Worm (Caenorhabditis elegans) whole organism, late embryonic: ENCODE measurements around the gene srg-45.

Experiments
- C08G9.2 ChIP-seq: sonication (generic microtip); optimal IDR thresholded peaks from 2 replicates; lab custom pipeline; 2016; ENCODE audit warnings: mild to moderate bottlenecking, missing genetic modification characterization, moderate library complexity, missing compliant biosample characterization
- ahr-1 ChIP-seq: sonication (generic microtip); optimal IDR thresholded peaks from 2 replicates; lab custom pipeline; 2016; ENCODE audit warnings: missing genetic modification characterization, missing compliant biosample characterization
- ama-1 ChIP-seq: fragments of 150-350 bp; optimal IDR thresholded peaks from 2 replicates; lab custom pipeline; 2014
- ceh-14 ChIP-seq: sonication (generic microtip); optimal IDR thresholded peaks from 2 replicates; lab custom pipeline; 2016; ENCODE audit warnings: missing genotype, missing genetic modification characterization, missing compliant biosample characterization
- ceh-19 ChIP-seq: fragments of 200-800 bp; sonication (Bioruptor generic); optimal IDR thresholded peaks from 2 replicates; lab custom pipeline; 2018; ENCODE audit warnings: mild to moderate bottlenecking, missing genetic modification characterization, missing compliant biosample characterization
- ceh-2 ChIP-seq: sonication (generic microtip); optimal IDR thresholded peaks from 2 replicates; lab custom pipeline; 2016; ENCODE audit warnings: missing genotype, missing genetic modification characterization, missing compliant biosample characterization
- ceh-22 ChIP-seq: sonication (generic microtip); optimal IDR thresholded peaks from 2 replicates; lab custom pipeline; 2017; ENCODE audit warnings: missing biosample characterization, missing genetic modification characterization
- ceh-31 ChIP-seq: sonication (generic microtip); optimal IDR thresholded peaks from 2 replicates; lab custom pipeline; 2016; ENCODE audit warnings: missing genetic modification characterization, missing compliant biosample characterization
- ceh-45 ChIP-seq: fragments of 200-800 bp; sonication (Bioruptor generic); IDR thresholded peaks from 2 replicates; pipeline ENCODE4 v1.3.6; 2022; ENCODE audit warnings: missing genetic modification reagents, missing genetic modification characterization, missing compliant biosample characterization
- ceh-48 ChIP-seq: sonication (generic microtip); optimal IDR thresholded peaks from 2 replicates; lab custom pipeline; 2016; ENCODE audit warnings: missing genetic modification characterization, inconsistent platforms, missing compliant biosample characterization
- ceh-6 ChIP-seq: fragments of 200-800 bp; sonication (Bioruptor generic); optimal IDR thresholded peaks from 2 replicates; lab custom pipeline; 2018; ENCODE audit warnings: mild to moderate bottlenecking, missing genetic modification characterization, missing compliant biosample characterization
- ceh-9 ChIP-seq: sonication (generic microtip); optimal IDR thresholded peaks from 2 replicates; lab custom pipeline; 2016; ENCODE audit warnings: mild to moderate bottlenecking, missing genetic modification characterization, inconsistent platforms, missing compliant biosample characterization
- ets-4 ChIP-seq: sonication (generic microtip); optimal IDR thresholded peaks from 2 replicates; lab custom pipeline; 2016; ENCODE audit warnings: missing genetic modification characterization, missing compliant biosample characterization
- eyg-1 ChIP-seq: sonication (generic microtip); optimal IDR thresholded peaks from 2 replicates; lab custom pipeline; 2016; ENCODE audit warnings: missing genotype, missing genetic modification characterization, missing compliant biosample characterization
- fkh-10 ChIP-seq: fragments of 150-350 bp; optimal IDR thresholded peaks from 2 replicates; lab custom pipeline; 2014; ENCODE audit warnings: missing biosample characterization, missing genetic modification reagents, missing genetic modification characterization
- gmeb-2 ChIP-seq: sonication (generic microtip); optimal IDR thresholded peaks from 2 replicates; lab custom pipeline; 2016; ENCODE audit warnings: missing genetic modification characterization, inconsistent platforms, missing compliant biosample characterization
- hlh-13 ChIP-seq: fragments of 200-800 bp; sonication (Bioruptor generic); optimal IDR thresholded peaks from 2 replicates; lab custom pipeline; 2018; ENCODE audit warnings: mild to moderate bottlenecking, missing genetic modification characterization, missing compliant biosample characterization
- hlh-6 ChIP-seq: sonication (generic microtip); optimal IDR thresholded peaks from 2 replicates; lab custom pipeline; 2016; ENCODE audit warnings: missing genotype, missing genetic modification characterization, missing compliant biosample characterization
- hlh-8 ChIP-seq: sonication (generic microtip); optimal IDR thresholded peaks from 2 replicates; lab custom pipeline; 2016; ENCODE audit warnings: missing genotype, missing genetic modification characterization, missing compliant biosample characterization
- lim-6 ChIP-seq: sonication (generic microtip); optimal IDR thresholded peaks from 2 replicates; lab custom pipeline; 2016; ENCODE audit warnings: missing genetic modification characterization, missing compliant biosample characterization
- lin-11 ChIP-seq: fragments of 200-800 bp; sonication (Bioruptor generic); optimal IDR thresholded peaks from 2 replicates; lab custom pipeline; 2018; ENCODE audit warnings: mild to moderate bottlenecking, missing genetic modification characterization, missing compliant biosample characterization
- madf-2 ChIP-seq: sonication (generic microtip); optimal IDR thresholded peaks from 2 replicates; lab custom pipeline; 2017; ENCODE audit warnings: missing genetic modification characterization, missing compliant biosample characterization
- nhr-11 ChIP-seq: fragments of 150-350 bp; optimal IDR thresholded peaks from 2 replicates; lab custom pipeline; 2014; ENCODE audit warnings: missing biosample characterization, missing genetic modification characterization
- pag-3 ChIP-seq: sonication (generic microtip); optimal IDR thresholded peaks from 2 replicates; lab custom pipeline; 2016; ENCODE audit warnings: missing compliant biosample characterization, missing genetic modification characterization, borderline replicate concordance
- pat-9 ChIP-seq: fragments of 200-800 bp; sonication (Bioruptor generic); optimal IDR thresholded peaks from 2 replicates; lab custom pipeline; 2018; ENCODE audit warnings: mild to moderate bottlenecking, missing genetic modification characterization, moderate library complexity, missing compliant biosample characterization
- pax-1 ChIP-seq: fragments of 150-350 bp; optimal IDR thresholded peaks from 2 replicates; lab custom pipeline; 2014; ENCODE audit warnings: missing biosample characterization, missing genetic modification characterization
- rnt-1 ChIP-seq: sonication (generic microtip); optimal IDR thresholded peaks from 2 replicates; lab custom pipeline; 2016; ENCODE audit warnings: missing genetic modification characterization, missing compliant biosample characterization
- sdc-2 ChIP-seq: sonication (generic microtip); optimal IDR thresholded peaks from 2 replicates; lab custom pipeline; 2016; ENCODE audit warnings: missing genotype, missing genetic modification characterization, missing compliant biosample characterization
- sox-2 ChIP-seq: fragments of 200-800 bp; sonication (Bioruptor generic); IDR thresholded peaks from 2 replicates; pipeline ENCODE4 v1.3.6; 2022; ENCODE audit warnings: missing genetic modification reagents, missing genetic modification characterization, missing compliant biosample characterization
- tbx-2 ChIP-seq: sonication (generic microtip); optimal IDR thresholded peaks from 2 replicates; lab custom pipeline; 2016; ENCODE audit warnings: missing genetic modification characterization, missing compliant biosample characterization
- tbx-7 ChIP-seq: sonication (generic microtip); optimal IDR thresholded peaks from 2 replicates; lab custom pipeline; 2016; ENCODE audit warnings: missing genotype, missing genetic modification characterization, missing compliant biosample characterization
- unc-42 ChIP-seq: sonication (generic microtip); optimal IDR thresholded peaks from 2 replicates; lab custom pipeline; 2016; ENCODE audit warnings: missing genotype, missing genetic modification characterization, missing compliant biosample characterization
- unc-55 ChIP-seq: sonication (generic microtip); optimal IDR thresholded peaks from 2 replicates; lab custom pipeline; 2017; ENCODE audit warnings: missing biosample characterization, missing genetic modification reagents, missing genetic modification characterization
- unc-86 ChIP-seq: sonication (generic microtip); optimal IDR thresholded peaks from 2 replicates; lab custom pipeline; 2016; ENCODE audit warnings: missing genetic modification characterization, missing compliant biosample characterization
- zip-5 ChIP-seq: sonication (generic microtip); optimal IDR thresholded peaks from 2 replicates; lab custom pipeline; 2016; ENCODE audit warnings: missing genetic modification characterization, missing compliant biosample characterization
- ztf-16 ChIP-seq: sonication (generic microtip); optimal IDR thresholded peaks from 2 replicates; lab custom pipeline; 2017; ENCODE audit warnings: missing genetic modification characterization, missing compliant biosample characterization

Gene srg-45

ce11 chrV:12296122-12296521 lies 11.2 kb upstream of the srg-45 start:
- TF ChIP-seq tbx-7 (tag; lab: Kevin White, UChicago), result no peak
- TF ChIP-seq ceh-45 (GFP tag; lab: Robert Waterston, UW), result no peak
- TF ChIP-seq hlh-6 (tag; lab: Kevin White, UChicago), result no peak
- no peak for TF ChIP-seq unc-55 (GFP tag; lab: Kevin White, UChicago)
- TF ChIP-seq pat-9 (tag; lab: Kevin White, UChicago), result no peak
- no peak for TF ChIP-seq ceh-9 (tag; lab: Kevin White, UChicago)
- TF ChIP-seq zip-5 (tag; lab: Kevin White, UChicago), result no peak
- no peak for TF ChIP-seq ets-4
- no peak for TF ChIP-seq sdc-2 (tag; lab: Kevin White, UChicago)
- no peak for TF ChIP-seq ceh-31 (tag; lab: Kevin White, UChicago)
- no peak for TF ChIP-seq hlh-8 (tag; lab: Kevin White, UChicago)
- TF ChIP-seq ztf-16 (tag; lab: Kevin White, UChicago), result no peak
- no peak for TF ChIP-seq sox-2
- no peak for TF ChIP-seq ceh-2 (tag; lab: Kevin White, UChicago)
- TF ChIP-seq pax-1 (tag; lab: Kevin White, UChicago), result no peak

ce11 chrV:12296794-12297193 lies 10.5 kb upstream of the srg-45 start:
- TF ChIP-seq rnt-1 (tag; lab: Kevin White, UChicago) (peak; percentile 14), ceh-6 (GFP tag; lab: Kevin White, UChicago) (no peak), eyg-1 (tag; lab: Kevin White, UChicago) (no peak), tbx-2 (no peak), unc-42 (tag; lab: Kevin White, UChicago) (no peak), unc-86 (tag; lab: Kevin White, UChicago) (no peak)

ce11 chrV:12298184-12298583 lies 9.1 kb upstream of the srg-45 start:
- TF ChIP-seq ztf-16 (tag; lab: Kevin White, UChicago), result no peak
- no peak for TF ChIP-seq ceh-48
- no peak for TF ChIP-seq gmeb-2
- no peak for TF ChIP-seq C08G9.2 (tag; lab: Kevin White, UChicago)
- TF ChIP-seq pag-3 (tag; lab: Kevin White, UChicago), result no peak
- TF ChIP-seq madf-2 (tag; lab: Kevin White, UChicago), result no peak
- TF ChIP-seq lin-11 (tag; lab: Kevin White, UChicago), result no peak
- TF ChIP-seq ceh-22 (tag; lab: Kevin White, UChicago), result no peak
- no peak for TF ChIP-seq ceh-31 (tag; lab: Kevin White, UChicago)
- no peak for TF ChIP-seq nhr-11 (tag; lab: Kevin White, UChicago)
- no peak for TF ChIP-seq ama-1
- no peak for TF ChIP-seq ceh-6 (GFP tag; lab: Kevin White, UChicago)
- TF ChIP-seq ceh-9 (tag; lab: Kevin White, UChicago), result no peak
- no peak for TF ChIP-seq ceh-19 (GFP tag; lab: Kevin White, UChicago)
- TF ChIP-seq, all 69 proteins: peak for 0

- no peak for TF ChIP-seq hlh-13 (GFP tag; lab: Kevin White, UChicago)
- no peak for TF ChIP-seq lim-6
- TF ChIP-seq zip-5 (tag; lab: Kevin White, UChicago), result no peak
- no peak for TF ChIP-seq ceh-2 (tag; lab: Kevin White, UChicago)
- no peak for TF ChIP-seq ceh-14 (tag; lab: Kevin White, UChicago)
- TF ChIP-seq pax-1 (tag; lab: Kevin White, UChicago), result no peak
- no peak for TF ChIP-seq sox-2
- TF ChIP-seq ahr-1 (tag; lab: Kevin White, UChicago), result no peak
- no peak for TF ChIP-seq fkh-10 (GFP tag; lab: Kevin White, UChicago)
- TF ChIP-seq ceh-19 (GFP tag; lab: Kevin White, UChicago), result no peak
- TF ChIP-seq unc-86 (tag; lab: Kevin White, UChicago), result no peak
Measured at ce11 chrV:12299244-12299766, 8.0 kb upstream of the srg-45 start.
